Fruit fly (Drosophila melanogaster): Measurements from ENCODE around the gene CG11398.

Gene CG11398

DNA sequence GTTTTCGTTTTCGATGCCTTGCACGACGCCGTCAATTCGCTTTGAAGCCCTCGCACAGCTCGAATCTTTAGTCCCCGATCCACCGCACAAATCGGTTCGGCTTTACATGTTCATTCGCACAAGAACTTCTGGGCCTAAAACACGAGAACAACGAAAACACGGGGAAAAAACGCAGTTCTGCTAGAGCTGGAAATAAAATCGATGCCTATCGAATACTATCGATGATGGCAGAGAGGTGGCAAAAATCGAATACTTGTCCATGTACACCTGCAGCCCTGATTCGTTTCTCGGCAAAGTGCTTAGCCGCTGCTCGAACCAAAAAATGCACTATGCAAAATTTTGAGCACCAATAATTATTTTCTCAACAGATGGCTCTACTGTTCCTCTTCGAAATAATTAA is 21.5 kb upstream of the CG11398 start, which contains the start of gene CG3638 (continued):
- TF ChIP-seq crc (GFP tag; optimal IDR thresholded peaks at IDR 0.05) (no peak), Myb (GFP tag; optimal IDR thresholded peaks at IDR 0.05) (peak; percentile 70), CG11696 (GFP tag; IDR thresholded peaks at IDR 0.05) (no peak), inv (GFP tag; IDR thresholded peaks at IDR 0.05; ENCODE audit: partially characterized antibody) (peak; percentile 61; the same call in 1 of the 2 replicates), CG12104 (GFP tag; optimal IDR thresholded peaks at IDR 0.05) (no peak), CG17829 (tag; optimal IDR thresholded peaks at IDR 0.05) (peak; percentile 60), CG17912 (GFP tag; optimal IDR thresholded peaks at IDR 0.05) (no peak), CG18262 (tag; optimal IDR thresholded peaks at IDR 0.05) (no peak), chif (GFP tag; optimal IDR thresholded peaks at IDR 0.05) (peak in 1 of 2 experiments; percentile 21), CkIIα-i1 (GFP tag; IDR thresholded peaks at IDR 0.05) (no peak), CG1233 (GFP tag; optimal IDR thresholded peaks at IDR 0.05) (no peak), bab2 (GFP tag; optimal IDR thresholded peaks at IDR 0.05) (peak; percentile 6), CG16813 (GFP tag; IDR thresholded peaks at IDR 0.05; ENCODE audit: partially characterized antibody) (peak; percentile 77), D19A (tag; optimal IDR thresholded peaks at IDR 0.05) (peak; percentile 1), ci (GFP tag; IDR thresholded peaks at IDR 0.05) (peak; percentile 49; the same call in 1 of the 3 replicates), CG8359 (GFP tag; optimal IDR thresholded peaks at IDR 0.05; ENCODE audit: borderline replicate concordance) (no peak), Chrac-16 (GFP tag; optimal IDR thresholded peaks at IDR 0.05) (peak; percentile 19), zf30C (GFP tag; optimal IDR thresholded peaks at IDR 0.05) (peak; percentile 97), Max (GFP tag; optimal IDR thresholded peaks at IDR 0.05) (no peak), CG2129 (GFP tag; IDR thresholded peaks at IDR 0.05; ENCODE audit: partially characterized antibody) (peak; percentile 25; the same call in 1 of the 2 replicates), CG43689 (GFP tag; IDR thresholded peaks at IDR 0.05) (no peak), Poxn (GFP tag; IDR thresholded peaks at IDR 0.05) (no peak), CG12391 (tag; optimal IDR thresholded peaks at IDR 0.05) (peak; percentile 19), CG12155 (GFP tag; optimal IDR thresholded peaks at IDR 0.05) (peak; percentile 58), CG18476 (GFP tag; optimal IDR thresholded peaks at IDR 0.05) (no peak), CG12219 (GFP tag; optimal IDR thresholded peaks at IDR 0.05) (no peak), CG14441 (GFP tag; IDR thresholded peaks at IDR 0.05) (no peak), slp2 (GFP tag; optimal IDR thresholded peaks at IDR 0.05) (no peak), ewg (GFP tag; optimal IDR thresholded peaks at IDR 0.05) (no peak), CG16779 (GFP tag; IDR thresholded peaks at IDR 0.05) (0 out of 2 replicates have a peak, but pooled peaks have one; percentile 20), Stat92E (GFP tag; optimal IDR thresholded peaks at IDR 0.05) (no peak), CG1602 (GFP tag; optimal IDR thresholded peaks at IDR 0.05) (peak; percentile 26), Sry-δ (GFP tag; optimal IDR thresholded peaks at IDR 0.05) (peak; percentile 97), pho (GFP tag; optimal IDR thresholded peaks at IDR 0.05) (peak; percentile 49), exex (tag; optimal IDR thresholded peaks at IDR 0.05) (no peak), Aef1 (GFP tag; IDR thresholded peaks at IDR 0.05) (no peak), CG7963 (GFP tag; IDR thresholded peaks at IDR 0.05; ENCODE audit: partially characterized antibody) (peak; percentile 46; the same call in 1 of the 3 replicates), CG4854 (GFP tag; optimal IDR thresholded peaks at IDR 0.05) (no peak), CHES-1-like (GFP tag; optimal IDR thresholded peaks at IDR 0.05) (peak; percentile 10), Hmr (GFP tag; optimal IDR thresholded peaks at IDR 0.05) (peak; percentile 71), Ssrp (tag; optimal IDR thresholded peaks at IDR 0.05) (no peak), dan (GFP tag; IDR thresholded peaks at IDR 0.05) (no peak), Hr78 (GFP tag; optimal IDR thresholded peaks at IDR 0.05) (no peak), nerfin-1 (tag; optimal IDR thresholded peaks at IDR 0.05) (peak; percentile 52), CG4404 (GFP tag; IDR thresholded peaks at IDR 0.05) (no peak), H2.0 (GFP tag; IDR thresholded peaks at IDR 0.05) (no peak), Abd-B (GFP tag; optimal IDR thresholded peaks at IDR 0.05) (peak; percentile 43), pita (GFP tag; optimal IDR thresholded peaks at IDR 0.05) (peak; percentile 93), eyg (GFP tag; optimal IDR thresholded peaks at IDR 0.05) (no peak), Scr (GFP tag; IDR thresholded peaks at IDR 0.05; ENCODE audit: partially characterized antibody) (peak; percentile 67)

Data from whole organism, embryonic.